Fruit fly (Drosophila melanogaster) whole organism, embryonic: Measurements from ENCODE around the gene pod1.

Source experiments
- Abd-B ChIP-seq: fragments of 200-800 bp; sonication (Bioruptor generic); optimal IDR thresholded peaks from 2 replicates; lab custom pipeline; 2018; ENCODE audit warnings: missing biosample characterization, mild to moderate bottlenecking, missing genetic modification characterization, moderate library complexity
- Aef1 ChIP-seq: fragments of 200-800 bp; sonication (Bioruptor generic); IDR thresholded peaks from 3 replicates; pipeline ENCODE4 v1.3.6; 2022; ENCODE audit warnings: missing biosample characterization, missing genetic modification characterization
- BEAF-32 ChIP-seq: fragments of 200-800 bp; sonication (Bioruptor generic); optimal IDR thresholded peaks from 3 replicates; lab custom pipeline; 2017; ENCODE audit warnings: missing biosample characterization, missing genetic modification characterization, mild to moderate bottlenecking, moderate library complexity, missing genetic modification reagents
- Bgb ChIP-seq: fragments of 200-800 bp; sonication (Bioruptor generic); IDR thresholded peaks from 2 replicates; pipeline ENCODE4 v1.3.6; 2022; ENCODE audit warnings: missing biosample characterization, missing genetic modification characterization; ENCODE audit not compliant: partially characterized antibody
- Bteb2 ChIP-seq: fragments of 200-800 bp; sonication (Bioruptor generic); optimal IDR thresholded peaks from 2 replicates; lab custom pipeline; 2016; ENCODE audit warnings: missing biosample characterization, missing genetic modification characterization
- CG10321 ChIP-seq: fragments of 200-800 bp; sonication (Bioruptor generic); IDR thresholded peaks from 2 replicates; pipeline ENCODE4 v1.3.6; 2022; ENCODE audit warnings: missing biosample characterization, missing genetic modification characterization
- CG11247 ChIP-seq: fragments of 200-800 bp; sonication (Bioruptor generic); IDR thresholded peaks from 2 replicates; pipeline ENCODE4 v1.3.6; 2022; ENCODE audit warnings: missing biosample characterization, missing genetic modification characterization
- CG17359 ChIP-seq: fragments of 200-800 bp; sonication (Bioruptor generic); optimal IDR thresholded peaks from 3 replicates; lab custom pipeline; 2018; ENCODE audit warnings: missing biosample characterization, mild to moderate bottlenecking, missing genetic modification characterization, moderate library complexity
- CG17385 ChIP-seq: fragments of 200-800 bp; sonication (Bioruptor generic); optimal IDR thresholded peaks from 3 replicates; lab custom pipeline; 2018; ENCODE audit warnings: missing biosample characterization, mild to moderate bottlenecking, missing genetic modification characterization
- CG2712 ChIP-seq: fragments of 200-800 bp; optimal IDR thresholded peaks from 3 replicates; lab custom pipeline; 2019; ENCODE audit warnings: missing biosample characterization, mild to moderate bottlenecking, missing genetic modification characterization, moderate library complexity
- CG42726 ChIP-seq: fragments of 200-800 bp; sonication (Bioruptor generic); IDR thresholded peaks from 2 replicates; pipeline ENCODE4 v1.3.6; 2022; ENCODE audit warnings: missing biosample characterization, missing genetic modification characterization; ENCODE audit not compliant: partially characterized antibody
- CG4282 ChIP-seq: fragments of 200-800 bp; sonication (Bioruptor generic); optimal IDR thresholded peaks from 2 replicates; lab custom pipeline; 2016; ENCODE audit warnings: missing biosample characterization, missing genetic modification characterization
- CG4360 ChIP-seq: fragments of 200-800 bp; sonication (Bioruptor generic); IDR thresholded peaks from 2 replicates; pipeline ENCODE4 v1.3.6; 2022; ENCODE audit warnings: missing biosample characterization, missing genetic modification characterization
- CG43689 ChIP-seq: fragments of 200-800 bp; sonication (Bioruptor generic); IDR thresholded peaks from 2 replicates; pipeline ENCODE4 v1.3.6; 2022; ENCODE audit warnings: missing biosample characterization, missing genetic modification characterization
- CG4404 ChIP-seq: fragments of 200-800 bp; sonication (Bioruptor generic); IDR thresholded peaks from 2 replicates; pipeline ENCODE4 v1.3.6; 2022; ENCODE audit warnings: missing biosample characterization, missing genetic modification characterization
- CG4820 ChIP-seq: fragments of 200-800 bp; sonication (Bioruptor generic); optimal IDR thresholded peaks from 3 replicates; lab custom pipeline; 2016; ENCODE audit warnings: missing biosample characterization, missing genetic modification characterization
- CG5953 ChIP-seq: fragments of 200-800 bp; sonication (Bioruptor generic); IDR thresholded peaks from 2 replicates; pipeline ENCODE4 v1.3.6; 2022; ENCODE audit warnings: missing biosample characterization, missing genetic modification characterization
- CG6175 ChIP-seq: fragments of 200-800 bp; sonication (Bioruptor generic); IDR thresholded peaks from 3 replicates; pipeline ENCODE4 v1.3.6; 2022; ENCODE audit warnings: missing biosample characterization, missing genetic modification characterization
- CG7839 ChIP-seq: fragments of 200-800 bp; sonication (Bioruptor generic); optimal IDR thresholded peaks from 3 replicates; lab custom pipeline; 2018; ENCODE audit warnings: missing biosample characterization, mild to moderate bottlenecking, missing genetic modification characterization, moderate library complexity
- CG7928 ChIP-seq: fragments of 200-800 bp; sonication (Bioruptor generic); optimal IDR thresholded peaks from 2 replicates; lab custom pipeline; 2017; ENCODE audit warnings: missing biosample characterization, mild to moderate bottlenecking, missing genetic modification characterization
- CG8388 ChIP-seq: fragments of 200-800 bp; sonication (Bioruptor generic); optimal IDR thresholded peaks from 2 replicates; lab custom pipeline; 2019; ENCODE audit warnings: missing biosample characterization, mild to moderate bottlenecking, missing genetic modification characterization, moderate library complexity
- CG8765 ChIP-seq: fragments of 200-800 bp; sonication (Bioruptor generic); IDR thresholded peaks from 2 replicates; pipeline ENCODE4 v1.3.6; 2022; ENCODE audit warnings: missing biosample characterization, missing genetic modification characterization
- CG8924 ChIP-seq: fragments of 200-800 bp; optimal IDR thresholded peaks from 3 replicates; lab custom pipeline; 2019; ENCODE audit warnings: missing biosample characterization, mild to moderate bottlenecking, missing genetic modification characterization, moderate library complexity
- CG9876 ChIP-seq: fragments of 200-800 bp; sonication (Bioruptor generic); optimal IDR thresholded peaks from 2 replicates; lab custom pipeline; 2016; ENCODE audit warnings: missing biosample characterization, missing genetic modification characterization
- Dip3 ChIP-seq: fragments of 200-800 bp; sonication (Bioruptor generic); optimal IDR thresholded peaks from 3 replicates; lab custom pipeline; 2016; ENCODE audit warnings: missing biosample characterization, missing genetic modification characterization
- E2f1 ChIP-seq: fragments of 200-800 bp; sonication (Bioruptor generic); IDR thresholded peaks from 2 replicates; pipeline ENCODE4 v1.3.6; 2022; ENCODE audit warnings: missing biosample characterization, missing genetic modification characterization
- Gug ChIP-seq: fragments of 200-800 bp; sonication (Bioruptor generic); IDR thresholded peaks from 4 replicates; pipeline ENCODE4 v1.3.6; 2022; ENCODE audit warnings: missing biosample characterization, missing genetic modification characterization
- Hmr ChIP-seq: fragments of 200-800 bp; sonication (Bioruptor generic); optimal IDR thresholded peaks from 3 replicates; lab custom pipeline; 2017; ENCODE audit warnings: mild to moderate bottlenecking, missing biosample characterization, missing genetic modification reagents, missing genetic modification characterization
- Hr51 ChIP-seq, 2 experiments: fragments of 200-800 bp; sonication (Bioruptor generic); optimal IDR thresholded peaks; 2 replicates in 1 of 2; 3 replicates in 1 of 2; lab custom pipeline; 2016 to 2018; ENCODE audit warnings: missing biosample characterization in 2 of 2, missing genetic modification characterization in 2 of 2, mild to moderate bottlenecking in 1 of 2, moderate library complexity in 1 of 2
- Max ChIP-seq: fragments of 200-800 bp; sonication (Bioruptor generic); optimal IDR thresholded peaks from 2 replicates; lab custom pipeline; 2016; ENCODE audit warnings: missing biosample characterization, mild to moderate bottlenecking, missing genetic modification characterization
- Pdp1 ChIP-seq, 2 experiments: fragments of 200-800 bp; sonication (Bioruptor generic); optimal IDR thresholded peaks; 3 replicates each; lab custom pipeline; 2016; ENCODE audit warnings: missing biosample characterization in 2 of 2, missing genetic modification characterization in 2 of 2, mild to moderate bottlenecking in 1 of 2, moderate library complexity in 1 of 2
- Six4 ChIP-seq: fragments of 200-800 bp; sonication (Bioruptor generic); optimal IDR thresholded peaks from 2 replicates; lab custom pipeline; 2016; ENCODE audit warnings: missing biosample characterization, missing genetic modification characterization
- Stat92E ChIP-seq, 3 experiments: fragments of >200 bp in 2 of 3; fragments of 200-800 bp in 1 of 3; sonication (Bioruptor generic) in 1 of 3; optimal IDR thresholded peaks; 2 replicates each; lab custom pipeline; 2017 to 2019; ENCODE audit warnings: missing biosample characterization in 3 of 3, missing genetic modification characterization in 3 of 3, mild to moderate bottlenecking in 1 of 3, moderate library complexity in 1 of 3
- TFAM ChIP-seq: fragments of 200-800 bp; sonication (Bioruptor generic); optimal IDR thresholded peaks from 2 replicates; lab custom pipeline; 2017; ENCODE audit warnings: missing biosample characterization, missing genetic modification characterization, inconsistent platforms
- Xrp1 ChIP-seq: fragments of 200-800 bp; sonication (Bioruptor generic); IDR thresholded peaks from 2 replicates; pipeline ENCODE4 v1.3.6; 2022; ENCODE audit warnings: missing biosample characterization, missing genetic modification characterization
- ato ChIP-seq: fragments of 200-800 bp; sonication (Bioruptor generic); IDR thresholded peaks from 2 replicates; pipeline ENCODE4 v1.3.6; 2022; ENCODE audit warnings: missing biosample characterization, missing genetic modification characterization; ENCODE audit not compliant: partially characterized antibody
- bab2 ChIP-seq: fragments of 200-800 bp; sonication (Bioruptor generic); optimal IDR thresholded peaks from 2 replicates; lab custom pipeline; 2016; ENCODE audit warnings: missing biosample characterization, missing genetic modification characterization
- ems ChIP-seq: fragments of 200-800 bp; sonication (Bioruptor generic); optimal IDR thresholded peaks from 3 replicates; lab custom pipeline; 2016; ENCODE audit warnings: missing biosample characterization, missing genetic modification characterization
- fd64A ChIP-seq: fragments of 200-800 bp; sonication (Bioruptor generic); optimal IDR thresholded peaks from 3 replicates; lab custom pipeline; 2018; ENCODE audit warnings: missing biosample characterization, mild to moderate bottlenecking, missing genetic modification characterization
- h ChIP-seq: fragments of >200 bp; optimal IDR thresholded peaks from 2 replicates; lab custom pipeline; 2017
- her ChIP-seq: fragments of 200-800 bp; sonication (Bioruptor generic); optimal IDR thresholded peaks from 2 replicates; lab custom pipeline; 2016; ENCODE audit warnings: missing biosample characterization, missing genetic modification characterization
- hth ChIP-seq: fragments of >200 bp; optimal IDR thresholded peaks from 2 replicates; lab custom pipeline; 2017; ENCODE audit warnings: inconsistent platforms
- klu ChIP-seq: fragments of 200-800 bp; sonication (Bioruptor generic); IDR thresholded peaks from 2 replicates; pipeline ENCODE4 v1.3.6; 2022; ENCODE audit warnings: missing biosample characterization, missing genetic modification characterization
- onecut ChIP-seq: fragments of 200-800 bp; sonication (Bioruptor generic); IDR thresholded peaks from 2 replicates; pipeline ENCODE4 v1.3.6; 2022; ENCODE audit warnings: missing biosample characterization, missing genetic modification characterization
- psq ChIP-seq: fragments of 200-800 bp; sonication (Bioruptor generic); optimal IDR thresholded peaks from 2 replicates; lab custom pipeline; 2017; ENCODE audit warnings: missing biosample characterization, missing genetic modification characterization
- slp2 ChIP-seq: fragments of 200-800 bp; sonication (Bioruptor generic); optimal IDR thresholded peaks from 2 replicates; lab custom pipeline; 2016; ENCODE audit warnings: missing biosample characterization, missing genetic modification characterization
- trem ChIP-seq: fragments of 200-800 bp; optimal IDR thresholded peaks from 3 replicates; lab custom pipeline; 2019; ENCODE audit warnings: missing biosample characterization, mild to moderate bottlenecking, missing genetic modification characterization, moderate library complexity
- vvl ChIP-seq: fragments of 200-800 bp; sonication (Bioruptor generic); IDR thresholded peaks from 2 replicates; pipeline ENCODE4 v1.3.6; 2022; ENCODE audit warnings: missing biosample characterization, missing genetic modification characterization
- wdn ChIP-seq: fragments of 200-800 bp; sonication (Bioruptor generic); IDR thresholded peaks from 2 replicates; pipeline ENCODE4 v1.3.6; 2022; ENCODE audit warnings: missing biosample characterization, missing genetic modification characterization
- zfh1 ChIP-seq: fragments of 200-800 bp; sonication (Bioruptor generic); IDR thresholded peaks from 3 replicates; pipeline ENCODE4 v1.3.6; 2022; ENCODE audit warnings: missing biosample characterization, missing genetic modification characterization

Gene pod1

DNA sequence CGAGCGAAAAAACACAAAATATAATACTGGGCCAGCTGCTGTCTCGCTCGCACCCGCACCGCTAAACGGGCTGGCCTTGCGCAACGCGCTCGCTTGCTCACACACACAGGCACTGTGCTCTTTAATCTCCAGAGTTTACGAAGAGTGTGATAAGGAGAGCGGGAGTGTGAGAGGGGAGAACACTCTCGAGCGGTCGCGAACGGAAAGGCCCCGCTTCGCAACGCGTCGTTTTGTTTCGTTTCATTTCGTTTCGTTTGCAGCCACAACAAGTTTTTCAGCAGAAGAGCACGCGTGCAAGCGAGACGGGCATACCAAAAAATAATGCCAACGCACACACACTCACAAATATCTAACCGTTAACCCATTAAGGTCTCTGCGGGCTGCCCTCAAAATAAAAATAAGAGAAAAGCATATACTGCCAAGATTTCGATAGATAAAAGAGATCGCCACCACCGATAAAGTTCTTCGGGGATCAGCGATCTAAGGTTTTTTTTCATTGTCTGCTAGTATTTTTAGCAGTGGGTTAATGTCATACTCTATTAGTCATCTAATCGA lies 58.1 kb downstream of the pod1 start (continued):
- TF ChIP-seq CG6175 (GFP tag; lab: Robert Waterston, UW) (peak; percentile 48; the same call in 1 of the 3 replicates), Pdp1 (GFP tag; optimal IDR thresholded peaks at IDR 0.05; lab: Kevin White, UChicago) (peak in 1 of 2 experiments; percentile 94), CG4360 (GFP tag; lab: Robert Waterston, UW) (0 out of 2 replicates have a peak, but pooled peaks have one; percentile 33), Six4 (GFP tag; lab: Kevin White, UChicago) (no peak), BEAF-32 (GFP tag; lab: Kevin White, UChicago) (no peak), wdn (GFP tag; lab: Robert Waterston, UW) (peak; percentile 61; the same call in 1 of the 2 replicates), Aef1 (GFP tag; lab: Robert Waterston, UW) (peak; percentile 71; the same call in 2 of the 3 replicates), TFAM (GFP tag; lab: Kevin White, UChicago) (no peak), CG8765 (GFP tag; lab: Robert Waterston, UW) (peak; percentile 59; the same call in 1 of the 2 replicates), psq (GFP tag; lab: Kevin White, UChicago) (peak; percentile 79), CG4404 (GFP tag; lab: Robert Waterston, UW) (peak; percentile 12; the same call in 1 of the 2 replicates), zfh1 (GFP tag; lab: Robert Waterston, UW) (peak; percentile 69), Gug (GFP tag; lab: Robert Waterston, UW) (peak; percentile 74; the same call in 3 of the 4 replicates), CG5953 (GFP tag; lab: Robert Waterston, UW) (no peak), klu (GFP tag; lab: Robert Waterston, UW) (peak; percentile 51), CG11247 (GFP tag; lab: Robert Waterston, UW) (peak; percentile 63; the same call in 1 of the 2 replicates), CG10321 (GFP tag; lab: Robert Waterston, UW) (peak; percentile 86), ato (GFP tag; lab: Robert Waterston, UW) (no peak), trem (peak; percentile 24), Max (no peak), CG2712 (tag; lab: Kevin White, UChicago) (peak; percentile 41), CG4282 (GFP tag; lab: Kevin White, UChicago) (no peak), CG8924 (tag; lab: Kevin White, UChicago) (peak; percentile 55), Hr51 (GFP tag; optimal IDR thresholded peaks at IDR 0.05; lab: Kevin White, UChicago) (peak in 1 of 2 experiments; percentile 42), Abd-B (GFP tag; lab: Kevin White, UChicago) (peak; percentile 16), Hmr (GFP tag; lab: Kevin White, UChicago) (peak; percentile 66), onecut (peak; percentile 23; the same call in 1 of the 2 replicates), slp2 (GFP tag; lab: Kevin White, UChicago) (no peak), CG43689 (no peak), hth (lab: Kevin White, UChicago) (no peak), CG7839 (tag; lab: Kevin White, UChicago) (peak; percentile 69), CG4820 (no peak), ems (GFP tag; lab: Kevin White, UChicago) (peak; percentile 26), h (lab: Kevin White, UChicago) (no peak), fd64A (GFP tag; lab: Kevin White, UChicago) (no peak), her (GFP tag; lab: Kevin White, UChicago) (peak; percentile 22), CG17359 (tag; lab: Kevin White, UChicago) (peak; percentile 65), Dip3 (GFP tag; lab: Kevin White, UChicago) (peak; percentile 79), CG42726 (GFP tag; lab: Robert Waterston, UW) (no peak), E2f1 (peak; percentile 59), Xrp1 (GFP tag; lab: Robert Waterston, UW) (peak; percentile 55), CG9876 (GFP tag; lab: Kevin White, UChicago) (no peak), CG17385 (GFP tag; lab: Kevin White, UChicago) (peak; percentile 37), CG7928 (GFP tag; lab: Kevin White, UChicago) (no peak), bab2 (GFP tag; lab: Kevin White, UChicago) (peak; percentile 39), Bgb (GFP tag; lab: Robert Waterston, UW) (peak; percentile 32; the same call in 1 of the 2 replicates), vvl (GFP tag; lab: Robert Waterston, UW) (peak; percentile 63), CG8388 (no peak), Stat92E (GFP tag; optimal IDR thresholded peaks at IDR 0.05; lab: Kevin White, UChicago) (peak in 1 of 3 experiments; percentile 74), Bteb2 (GFP tag; lab: Kevin White, UChicago) (no peak)
